Fruit fly (Drosophila melanogaster): ENCODE measurements around the gene CG11122.
A peak's percentile ranks its signal among the peaks of the same experiment; 100 is the strongest.

Gene CG11122

DNA sequence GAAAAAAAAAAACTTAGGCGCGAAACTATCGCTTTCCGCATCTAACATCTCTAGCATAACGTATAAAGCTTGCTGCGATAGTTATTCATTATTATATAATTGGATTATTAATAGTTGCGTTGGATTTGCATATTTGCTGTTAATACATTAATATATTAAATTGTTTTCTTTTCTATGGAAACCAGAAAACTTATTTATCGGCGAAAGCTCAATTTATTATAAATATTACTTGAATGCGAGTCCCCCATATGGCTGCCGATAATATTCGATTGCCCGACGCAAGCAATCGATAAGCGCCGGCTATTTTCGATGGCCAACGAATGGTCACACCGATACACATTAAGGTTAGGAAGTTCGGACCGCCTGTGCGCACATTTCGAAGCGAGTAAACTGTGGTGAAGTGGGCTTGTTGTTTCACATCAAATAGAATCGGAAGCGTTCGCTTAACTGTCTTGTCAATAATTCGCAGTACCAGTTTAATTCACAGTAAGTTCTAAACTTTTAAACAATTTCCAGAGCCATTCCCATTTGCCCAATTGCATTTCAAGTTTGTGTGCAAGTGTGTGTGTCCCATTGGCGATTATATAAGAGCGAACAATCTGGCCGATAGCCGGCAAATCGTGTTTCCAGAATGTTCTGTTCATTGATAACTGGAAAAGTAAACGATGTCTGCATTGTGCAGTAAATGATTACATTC is 16.2 kb downstream of the CG11122 start, which contains the start of gene Hsp60A (continued):
- TF ChIP-seq Neu2 (GFP tag; optimal IDR thresholded peaks at IDR 0.05; ENCODE audit: borderline replicate concordance) (no peak), Ptx1 (GFP tag; IDR thresholded peaks at IDR 0.05) (peak; percentile 58), CG32767 (GFP tag; IDR thresholded peaks at IDR 0.05) (no peak), dmrt11E (tag; optimal IDR thresholded peaks at IDR 0.05) (peak; percentile 33), bowl (GFP tag; IDR thresholded peaks at IDR 0.05) (no peak), nau (GFP tag; optimal IDR thresholded peaks at IDR 0.05) (no peak), CG4360 (GFP tag; IDR thresholded peaks at IDR 0.05) (no peak), CG34376 (GFP tag; optimal IDR thresholded peaks at IDR 0.05) (peak; percentile 6), CG9876 (GFP tag; optimal IDR thresholded peaks at IDR 0.05) (no peak), Hmr (GFP tag; optimal IDR thresholded peaks at IDR 0.05) (peak; percentile 52), fd102C (GFP tag; optimal IDR thresholded peaks at IDR 0.05) (no peak), Eip74EF (GFP tag; optimal IDR thresholded peaks at IDR 0.05) (no peak), zfh1 (GFP tag; IDR thresholded peaks at IDR 0.05) (no peak; the same call in 2 of the 3 replicates), D19B (GFP tag; optimal IDR thresholded peaks at IDR 0.05) (no peak), E2f2 (GFP tag; IDR thresholded peaks at IDR 0.05) (peak; percentile 92), CG9437 (GFP tag; optimal IDR thresholded peaks at IDR 0.05) (peak; percentile 98), shn (GFP tag; optimal IDR thresholded peaks at IDR 0.05) (no peak), CHES-1-like (GFP tag; optimal IDR thresholded peaks at IDR 0.05) (no peak), pan (optimal IDR thresholded peaks at IDR 0.05) (no peak), pan (GFP tag; optimal IDR thresholded peaks at IDR 0.05 in 1 of 2, IDR thresholded peaks at IDR 0.05 in 1 of 2) (peak in 1 of 2 experiments; percentile 39), chinmo (GFP tag; IDR thresholded peaks at IDR 0.05; ENCODE audit: partially characterized antibody) (peak; percentile 61; the same call in 1 of the 4 replicates), org-1 (GFP tag; optimal IDR thresholded peaks at IDR 0.05) (no peak), CG7271 (tag; optimal IDR thresholded peaks at IDR 0.05) (no peak), D19A (tag; optimal IDR thresholded peaks at IDR 0.05) (peak; percentile 27), CG17328 (GFP tag; IDR thresholded peaks at IDR 0.05) (no peak), vfl (GFP tag; optimal IDR thresholded peaks at IDR 0.05) (peak; percentile 41), CG7786 (GFP tag; optimal IDR thresholded peaks at IDR 0.05) (no peak), sim (GFP tag; IDR thresholded peaks at IDR 0.05) (no peak), CG7928 (GFP tag; optimal IDR thresholded peaks at IDR 0.05) (no peak), CG33213 (GFP tag; optimal IDR thresholded peaks at IDR 0.05) (no peak), CG10654 (GFP tag; optimal IDR thresholded peaks at IDR 0.05) (peak; percentile 23), CG6654 (GFP tag; optimal IDR thresholded peaks at IDR 0.05) (no peak), lbe (GFP tag; optimal IDR thresholded peaks at IDR 0.05) (peak; percentile 21), aop (GFP tag; IDR thresholded peaks at IDR 0.05) (no peak), HmgZ (tag; optimal IDR thresholded peaks at IDR 0.05) (peak; percentile 10), Dfd (GFP tag; optimal IDR thresholded peaks at IDR 0.05) (no peak), al (GFP tag; IDR thresholded peaks at IDR 0.05) (peak; percentile 35; the same call in 1 of the 2 replicates), zen2 (GFP tag; IDR thresholded peaks at IDR 0.05; ENCODE audit: partially characterized antibody) (peak; percentile 36; the same call in 1 of the 3 replicates), CG15514 (GFP tag; optimal IDR thresholded peaks at IDR 0.05) (peak; percentile 76), HHEX (GFP tag; optimal IDR thresholded peaks at IDR 0.05) (peak; percentile 18), abd-A (tag; optimal IDR thresholded peaks at IDR 0.05) (no peak), CG12391 (tag; optimal IDR thresholded peaks at IDR 0.05) (peak; percentile 74), Drgx (GFP tag; IDR thresholded peaks at IDR 0.05) (peak; percentile 27; the same call in 1 of the 2 replicates), CG13624 (GFP tag; optimal IDR thresholded peaks at IDR 0.05) (no peak), Sox102F (GFP tag; optimal IDR thresholded peaks at IDR 0.05) (peak; percentile 49), Scr (GFP tag; IDR thresholded peaks at IDR 0.05; ENCODE audit: partially characterized antibody) (peak; percentile 87), Ada2b (GFP tag; IDR thresholded peaks at IDR 0.05) (no peak), HLH54F (GFP tag; optimal IDR thresholded peaks at IDR 0.05) (peak; percentile 30), ind (GFP tag; optimal IDR thresholded peaks at IDR 0.05) (peak; percentile 28)

Measured in whole organism, embryonic.